Fruit fly (Drosophila melanogaster) whole organism, prepupa: ENCODE measurements around the gene e.

Experiments used
- CG32006 ChIP-seq: fragments of 200-800 bp; sonication (Bioruptor generic); optimal IDR thresholded peaks from 3 replicates; lab custom pipeline; 2017; ENCODE audit warnings: missing biosample characterization, mild to moderate bottlenecking, missing genetic modification characterization
- CG8119 ChIP-seq: fragments of 200-800 bp; sonication (Bioruptor generic); IDR thresholded peaks from 3 replicates; pipeline ENCODE4 v1.3.6; 2022; ENCODE audit warnings: missing biosample characterization, missing genetic modification characterization
- Hr39 ChIP-seq: fragments of 200-800 bp; sonication (Bioruptor generic); optimal IDR thresholded peaks from 2 replicates; lab custom pipeline; 2016; ENCODE audit warnings: missing biosample characterization, missing genetic modification characterization
- Lpt ChIP-seq: fragments of 200-800 bp; sonication (Bioruptor generic); optimal IDR thresholded peaks from 3 replicates; lab custom pipeline; 2016; ENCODE audit warnings: missing biosample characterization, missing genetic modification characterization
- fkh ChIP-seq: fragments of 200-800 bp; sonication (Bioruptor generic); optimal IDR thresholded peaks from 3 replicates; lab custom pipeline; 2017; ENCODE audit warnings: missing biosample characterization, mild to moderate bottlenecking, missing genetic modification characterization, moderate library complexity
- ss ChIP-seq, 2 experiments: fragments of 200-800 bp; sonication (Bioruptor generic); optimal IDR thresholded peaks; 2 replicates in 1 of 2; 3 replicates in 1 of 2; lab custom pipeline; 2017 to 2018; ENCODE audit warnings: mild to moderate bottlenecking in 2 of 2, missing biosample characterization in 2 of 2, missing genetic modification characterization in 2 of 2, moderate library complexity in 1 of 2
- svp ChIP-seq: fragments of 200-800 bp; sonication (Bioruptor generic); peaks from one replicate; lab custom pipeline; 2016; ENCODE audit warnings: missing biosample characterization, missing genetic modification characterization

- TF ChIP-seq CG32006 (GFP tag; lab: Kevin White, UChicago) (no peak), fkh (no peak), ss (GFP tag; optimal IDR thresholded peaks at IDR 0.05; lab: Kevin White, UChicago) (no peak), Hr39 (GFP tag; lab: Kevin White, UChicago) (no peak), Lpt (GFP tag; lab: Kevin White, UChicago) (no peak), svp (GFP tag; lab: Kevin White, UChicago) (no peak), CG8119 (GFP tag; lab: Robert Waterston, UW) (no peak)
These were observed at the start of gene e for dm6 chr3R:21237099-21237498.
